Worm (Caenorhabditis elegans) whole organism, L1 larva: ENCODE data around the gene srh-132.
"Not testable (repeated sequence)": the region's sequence is repeated elsewhere in the genome, so short reads cannot be mapped to it uniquely, and the experiment has no call there.

Source experiments
- C34B4.2 ChIP-seq: sonication (generic microtip); optimal IDR thresholded peaks from 2 replicates; lab custom pipeline; 2017; ENCODE audit warnings: mild to moderate bottlenecking, missing genetic modification characterization, missing compliant biosample characterization
- Y116A8C.19 ChIP-seq: sonication (generic microtip); optimal IDR thresholded peaks from 2 replicates; lab custom pipeline; 2016; ENCODE audit warnings: missing compliant biosample characterization, missing genetic modification characterization, borderline replicate concordance
- aha-1 ChIP-seq: fragments of 150-350 bp; optimal IDR thresholded peaks from 2 replicates; lab custom pipeline; 2014; ENCODE audit warnings: missing biosample characterization, missing genetic modification characterization
- alr-1 ChIP-seq: fragments of 200-800 bp; sonication (Bioruptor generic); optimal IDR thresholded peaks from 2 replicates; lab custom pipeline; 2018; ENCODE audit warnings: borderline replicate concordance, mild to moderate bottlenecking, missing genetic modification characterization, missing compliant biosample characterization
- ceh-63 ChIP-seq: fragments of 200-800 bp; sonication (Bioruptor generic); optimal IDR thresholded peaks from 2 replicates; lab custom pipeline; 2018; ENCODE audit warnings: mild to moderate bottlenecking, missing genetic modification characterization, missing compliant biosample characterization
- ceh-8 ChIP-seq: fragments of 200-800 bp; sonication (Bioruptor generic); optimal IDR thresholded peaks from 2 replicates; lab custom pipeline; 2018; ENCODE audit warnings: mild to moderate bottlenecking, missing genetic modification characterization, moderate library complexity, missing compliant biosample characterization
- ceh-88 ChIP-seq: fragments of 200-800 bp; sonication (Bioruptor generic); IDR thresholded peaks from 2 replicates; pipeline ENCODE4 v1.3.6; 2022; ENCODE audit warnings: missing genetic modification characterization, missing compliant biosample characterization
- dsc-1 ChIP-seq: sonication (generic microtip); optimal IDR thresholded peaks from 2 replicates; lab custom pipeline; 2016; ENCODE audit warnings: mild to moderate bottlenecking, missing genetic modification characterization, missing compliant biosample characterization
- efl-1 ChIP-seq, 4 experiments: fragments of 150-350 bp; optimal IDR thresholded peaks in 3 of 4; peaks in 1 of 4; 1 replicate in 1 of 4; 2 replicates in 3 of 4; lab custom pipeline; 2014; ENCODE audit warnings: missing biosample characterization in 2 of 4, missing genetic modification characterization in 2 of 4, missing genetic modification reagents in 2 of 4
- efl-3 ChIP-seq: fragments of 200-800 bp; sonication (Bioruptor generic); optimal IDR thresholded peaks from 2 replicates; lab custom pipeline; 2018; ENCODE audit warnings: mild to moderate bottlenecking, missing genetic modification characterization, missing compliant biosample characterization
- elt-2 ChIP-seq: sonication (generic microtip); optimal IDR thresholded peaks from 2 replicates; lab custom pipeline; 2016; ENCODE audit warnings: missing genetic modification characterization, mild to moderate bottlenecking, inconsistent platforms, missing compliant biosample characterization, missing genetic modification reagents
- elt-3 ChIP-seq, 6 experiments: fragments of 150-350 bp in 1 of 6; sonication (generic microtip); optimal IDR thresholded peaks; 2 replicates each; lab custom pipeline; 2017 to 2018; ENCODE audit warnings: missing biosample characterization in 6 of 6, missing genetic modification characterization in 6 of 6, inconsistent platforms in 1 of 6
- ets-5 ChIP-seq: fragments of 200-800 bp; sonication (Bioruptor generic); IDR thresholded peaks from 2 replicates; pipeline ENCODE4 v1.3.6; 2022; ENCODE audit warnings: missing genetic modification characterization, missing compliant biosample characterization
- jun-1 ChIP-seq: fragments of 150-350 bp; optimal IDR thresholded peaks from 2 replicates; lab custom pipeline; 2014; ENCODE audit warnings: missing biosample characterization, missing genetic modification reagents, missing genetic modification characterization
- lin-14 ChIP-seq: fragments of 200-800 bp; sonication (Bioruptor generic); optimal IDR thresholded peaks from 2 replicates; lab custom pipeline; 2018; ENCODE audit warnings: mild to moderate bottlenecking, missing genetic modification characterization, moderate library complexity, missing compliant biosample characterization
- lin-35 ChIP-seq, 2 experiments: fragments of 150-350 bp; optimal IDR thresholded peaks; 2 replicates each; lab custom pipeline; 2014; ENCODE audit warnings: missing biosample characterization in 2 of 2, missing genetic modification characterization in 2 of 2, missing genetic modification reagents in 2 of 2
- mef-2 ChIP-seq: fragments of 150-350 bp; optimal IDR thresholded peaks from 2 replicates; lab custom pipeline; 2014; ENCODE audit warnings: missing biosample characterization, missing genetic modification characterization
- mep-1 ChIP-seq: fragments of 150-350 bp; optimal IDR thresholded peaks from 2 replicates; lab custom pipeline; 2014; ENCODE audit warnings: missing biosample characterization, missing genetic modification characterization
- nhr-237 ChIP-seq: fragments of 150-350 bp; optimal IDR thresholded peaks from 2 replicates; lab custom pipeline; 2014; ENCODE audit warnings: missing biosample characterization, missing genetic modification characterization
- nhr-71 ChIP-seq: sonication (generic microtip); optimal IDR thresholded peaks from 2 replicates; lab custom pipeline; 2016; ENCODE audit warnings: mild to moderate bottlenecking, missing genetic modification characterization, moderate library complexity, missing compliant biosample characterization
- nhr-77 ChIP-seq: fragments of 150-350 bp; optimal IDR thresholded peaks from 2 replicates; lab custom pipeline; 2014; ENCODE audit warnings: missing biosample characterization, missing genetic modification characterization
- nhr-84 ChIP-seq: sonication (generic microtip); optimal IDR thresholded peaks from 2 replicates; lab custom pipeline; 2017; ENCODE audit warnings: missing biosample characterization, missing genetic modification characterization
- nhr-85 ChIP-seq: sonication (generic microtip); peaks from one replicate; lab custom pipeline; 2016; ENCODE audit warnings: missing genetic modification characterization, inconsistent platforms, missing compliant biosample characterization
- pag-3 ChIP-seq: sonication (generic microtip); optimal IDR thresholded peaks from 2 replicates; lab custom pipeline; 2017; ENCODE audit warnings: missing genetic modification characterization, mild to moderate bottlenecking, missing compliant biosample characterization, antibody characterized with exemption, borderline replicate concordance; ENCODE audit not compliant: insufficient read depth
- snu-23 ChIP-seq: sonication (generic microtip); optimal IDR thresholded peaks from 2 replicates; lab custom pipeline; 2016; ENCODE audit warnings: missing genetic modification characterization, missing compliant biosample characterization
- sox-4 ChIP-seq: sonication (generic microtip); optimal IDR thresholded peaks from 2 replicates; lab custom pipeline; 2016; ENCODE audit warnings: missing genetic modification characterization, missing compliant biosample characterization
- sup-37 ChIP-seq: fragments of 200-800 bp; sonication (Bioruptor generic); optimal IDR thresholded peaks from 2 replicates; lab custom pipeline; 2018; ENCODE audit warnings: mild to moderate bottlenecking, missing genetic modification characterization, missing compliant biosample characterization
- swsn-7 ChIP-seq: sonication (generic microtip); optimal IDR thresholded peaks from 2 replicates; lab custom pipeline; 2016; ENCODE audit warnings: missing genetic modification characterization, missing compliant biosample characterization
- tlp-1 ChIP-seq: fragments of 150-350 bp; optimal IDR thresholded peaks from 2 replicates; lab custom pipeline; 2014; ENCODE audit warnings: missing biosample characterization, missing genetic modification characterization
- unc-30 ChIP-seq: sonication (generic microtip); optimal IDR thresholded peaks from 2 replicates; lab custom pipeline; 2017; ENCODE audit warnings: missing biosample characterization, missing genetic modification characterization
- unc-62 ChIP-seq: fragments of 150-350 bp; optimal IDR thresholded peaks from 2 replicates; lab custom pipeline; 2014; ENCODE audit warnings: missing biosample characterization, missing genetic modification reagents, missing genetic modification characterization
- unc-98 ChIP-seq: fragments of 200-800 bp; sonication (Bioruptor generic); IDR thresholded peaks from 2 replicates; pipeline ENCODE4 v1.3.6; 2022; ENCODE audit warnings: missing genetic modification characterization, missing compliant biosample characterization
- xbp-1 ChIP-seq: sonication (generic microtip); optimal IDR thresholded peaks from 2 replicates; lab custom pipeline; 2016; ENCODE audit warnings: missing genetic modification characterization, missing compliant biosample characterization
- zag-1 ChIP-seq: fragments of 150-350 bp; optimal IDR thresholded peaks from 2 replicates; lab custom pipeline; 2014; ENCODE audit warnings: missing biosample characterization, missing genetic modification characterization
- ztf-4 ChIP-seq: fragments of 150-350 bp; optimal IDR thresholded peaks from 2 replicates; lab custom pipeline; 2014; ENCODE audit warnings: missing biosample characterization, missing genetic modification characterization

The srh-132 gene

ce11 chrV:17409955-17410354 lies at the start of gene srh-132:
Gene srh-132, plus strand, starts transcription at chrV:17410255.
- TF ChIP-seq unc-30, nhr-84, nhr-237 (tag; lab: Kevin White, UChicago): not testable (repeated sequence)
- TF ChIP-seq, all 84 proteins: peak for 0; not testable (repeated sequence) for 84

DNA sequence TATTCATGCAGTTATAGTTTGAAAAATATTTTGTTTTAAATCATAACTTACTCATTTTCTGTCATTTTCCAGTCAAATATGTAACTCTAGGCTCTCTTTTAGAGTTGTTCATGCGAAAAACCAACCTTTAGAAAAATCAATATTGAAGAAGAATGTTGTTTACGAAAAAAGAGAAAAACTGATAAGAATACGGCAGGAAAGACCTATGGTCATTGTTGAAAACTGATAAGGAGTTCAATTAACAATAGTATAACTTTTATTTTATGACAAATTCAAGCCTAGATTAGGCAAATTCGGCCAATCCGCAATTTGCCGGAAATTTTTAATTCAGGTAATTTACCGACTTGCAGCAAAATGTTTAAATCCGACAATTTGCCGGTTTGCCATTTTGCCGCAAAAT lies 33.4 kb upstream of the srh-132 start, which contains the start of gene Y20C6A.1:
TSS of gene Y20C6A.1 (minus strand) at position 107 of the 400 bp plus-strand sequence.
- TF ChIP-seq elt-2 (tag; lab: Kevin White, UChicago) (peak; percentile 58), ceh-8 (GFP tag; lab: Kevin White, UChicago) (no peak)

- no peak for TF ChIP-seq mep-1 (tag; lab: Kevin White, UChicago)
- TF ChIP-seq ceh-8 (GFP tag; lab: Kevin White, UChicago), result peak; percentile 23
These were observed 32.9 kb upstream of the srh-132 start, which contains the start of gene fbxb-7 for ce11 chrV:17377140-17377539. Gene fbxb-7, plus strand, starts transcription at chrV:17377406.

- TF ChIP-seq alr-1 (tag; lab: Kevin White, UChicago) (no peak), ceh-88 (GFP tag; lab: Robert Waterston, UW) (no peak), nhr-77 (tag; lab: Kevin White, UChicago) (no peak), jun-1 (tag; lab: Kevin White, UChicago) (no peak), ceh-63 (no peak), zag-1 (tag; lab: Kevin White, UChicago) (no peak), ztf-4 (no peak), unc-62 (GFP tag; lab: Kevin White, UChicago) (no peak), xbp-1 (no peak), nhr-71 (tag; lab: Kevin White, UChicago) (no peak)
- TF ChIP-seq, all 84 proteins: peak for 0
These were observed 30.1 kb upstream of the srh-132 start, which contains the start of gene Y20C6A.4 for ce11 chrV:17379932-17380331. Gene Y20C6A.4, plus strand, starts transcription at chrV:17380232.

ce11 chrV:17395374-17395773 lies 14.7 kb upstream of the srh-132 start, which contains the start of gene srh-120:
Gene srh-120, plus strand, starts transcription at chrV:17395674.
- TF ChIP-seq nhr-85 (tag; lab: Kevin White, UChicago) (no peak), nhr-77 (tag; lab: Kevin White, UChicago) (no peak), efl-1 (optimal IDR thresholded peaks at IDR 0.05; lab: Kevin White, UChicago) (no peak), efl-1 (GFP tag; optimal IDR thresholded peaks at IDR 0.05 in 1 of 2; lab: Kevin White, UChicago) (peak in 1 of 2 experiments; percentile 39), ets-5 (no peak), lin-35 (GFP tag; optimal IDR thresholded peaks at IDR 0.05; lab: Kevin White, UChicago) (no peak), Y116A8C.19 (tag; lab: Kevin White, UChicago) (no peak)

- TF ChIP-seq lin-14 (GFP tag; lab: Kevin White, UChicago) (no peak), dsc-1 (tag; lab: Kevin White, UChicago) (no peak), snu-23 (GFP tag; lab: Kevin White, UChicago) (no peak), C34B4.2 (tag; lab: Kevin White, UChicago) (no peak), ets-5 (no peak), tlp-1 (tag; lab: Kevin White, UChicago) (no peak), efl-3 (no peak), elt-2 (tag; lab: Kevin White, UChicago) (no peak), mef-2 (no peak), pag-3 (tag; lab: Kevin White, UChicago) (no peak), swsn-7 (tag; lab: Kevin White, UChicago) (no peak), aha-1 (tag; lab: Kevin White, UChicago) (no peak), elt-3 (tag; optimal IDR thresholded peaks at IDR 0.05; lab: Kevin White, UChicago) (no peak), sup-37 (GFP tag; lab: Kevin White, UChicago) (no peak), sox-4 (tag; lab: Kevin White, UChicago) (no peak), unc-98 (GFP tag; lab: Robert Waterston, UW) (no peak), efl-1 (optimal IDR thresholded peaks at IDR 0.05; lab: Kevin White, UChicago) (no peak), efl-1 (GFP tag; optimal IDR thresholded peaks at IDR 0.05 in 1 of 2; lab: Kevin White, UChicago) (no peak)
These were observed 4.9 kb downstream of the srh-132 start, which contains the start of gene T27C5.12 for ce11 chrV:17414951-17415350. Gene T27C5.12, plus strand, starts transcription at chrV:17415251.
